Fruit fly (Drosophila melanogaster) whole organism: ENCODE data around the gene Mi-2.
A peak's percentile ranks its signal among the peaks of the same experiment; 100 is the strongest.

ENCODE experiments used
- CG8478 ChIP-seq: fragments of >200 bp; optimal IDR thresholded peaks from 2 replicates; lab custom pipeline; 2018; ENCODE audit warnings: inconsistent platforms
- Dll ChIP-seq: fragments of >200 bp; optimal IDR thresholded peaks from 2 replicates; lab custom pipeline; 2017
- pan ChIP-seq: fragments of >200 bp; optimal IDR thresholded peaks from 2 replicates; lab custom pipeline; 2017
- psq ChIP-seq: fragments of >200 bp; optimal IDR thresholded peaks from 2 replicates; lab custom pipeline; 2017
- usp ChIP-seq: fragments of >200 bp; optimal IDR thresholded peaks from 2 replicates; lab custom pipeline; 2017; ENCODE audit warnings: missing biosample characterization, missing genetic modification characterization, mixed read lengths

DNA sequence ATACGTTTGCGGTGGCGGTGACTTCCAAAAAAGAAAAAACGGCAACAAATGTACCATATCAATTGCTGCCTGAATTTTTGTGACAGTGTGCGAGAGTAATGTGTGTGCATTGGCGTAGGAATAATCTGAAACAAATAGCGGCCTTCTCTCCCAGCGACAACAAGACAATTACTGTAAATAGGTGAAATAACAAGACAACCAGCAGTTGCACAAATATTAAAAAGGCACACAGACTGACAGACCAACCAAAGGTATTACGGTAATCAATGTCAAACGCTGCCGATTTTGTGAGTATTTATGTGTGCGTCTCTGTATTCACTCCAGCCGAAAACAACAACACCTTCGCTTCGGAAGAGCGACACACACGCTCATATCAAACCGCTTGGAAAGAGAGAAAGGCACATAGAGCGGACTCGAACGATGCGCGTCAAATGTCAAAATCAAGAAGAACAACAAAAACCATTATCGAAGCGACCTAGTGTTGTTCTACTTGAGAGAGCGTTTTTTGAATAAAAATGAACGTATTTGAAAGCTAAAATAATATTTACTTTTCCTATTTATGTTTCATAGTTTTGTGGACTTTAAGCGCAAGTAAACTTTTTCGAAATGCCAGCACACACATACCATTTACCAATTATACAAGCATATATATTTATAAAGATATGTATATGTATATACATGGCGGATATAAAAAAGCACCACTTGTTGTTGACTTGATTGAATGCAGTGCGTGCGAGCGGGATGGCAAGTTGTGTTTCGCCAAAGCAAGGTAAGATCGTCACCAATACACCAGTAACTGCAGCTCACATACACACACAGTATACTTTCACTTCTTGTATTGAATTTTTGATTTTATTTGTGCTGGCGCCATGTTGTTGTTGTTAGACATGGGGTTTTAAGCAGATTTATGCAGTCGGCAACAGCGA lies 3.0 kb downstream of the Mi-2 start:
- no peak for TF ChIP-seq pan (lab: Kevin White, UChicago)
- TF ChIP-seq usp: no peak
- TF ChIP-seq psq (lab: Kevin White, UChicago): no peak
- TF ChIP-seq Dll (lab: Kevin White, UChicago): no peak
- TF ChIP-seq CG8478 (lab: Kevin White, UChicago): peak; percentile 37
